Worm (Caenorhabditis elegans) whole organism, L3 larva: Measurements from ENCODE around the gene pms-2.

Experiments
- ZK546.5 ChIP-seq: sonication (generic microtip); optimal IDR thresholded peaks from 2 replicates; lab custom pipeline; 2017; ENCODE audit warnings: missing biosample characterization, missing genetic modification characterization
- aly-2 ChIP-seq: fragments of 150-350 bp; optimal IDR thresholded peaks from 2 replicates; lab custom pipeline; 2014; ENCODE audit warnings: missing biosample characterization, missing genetic modification characterization
- ceh-16 ChIP-seq: sonication (generic microtip); optimal IDR thresholded peaks from 2 replicates; lab custom pipeline; 2017; ENCODE audit warnings: missing biosample characterization, missing genetic modification characterization
- pha-4 ChIP-seq: fragments of 150-350 bp; optimal IDR thresholded peaks from 2 replicates; lab custom pipeline; 2014; ENCODE audit warnings: missing biosample characterization, missing genetic modification reagents, missing genetic modification characterization
- snpc-4 ChIP-seq: fragments of 150-350 bp; optimal IDR thresholded peaks from 2 replicates; lab custom pipeline; 2014; ENCODE audit warnings: missing biosample characterization, missing genetic modification characterization
- ztf-11 ChIP-seq: fragments of 150-350 bp; optimal IDR thresholded peaks from 2 replicates; lab custom pipeline; 2014; ENCODE audit warnings: missing biosample characterization, missing genetic modification characterization

- TF ChIP-seq ztf-11 (tag; lab: Kevin White, UChicago): no peak
- TF ChIP-seq aly-2 (tag; lab: Kevin White, UChicago): no peak
- TF ChIP-seq pha-4: no peak
- no peak for TF ChIP-seq ceh-16 (tag; lab: Kevin White, UChicago)
- no peak for TF ChIP-seq snpc-4 (tag; lab: Kevin White, UChicago)
- TF ChIP-seq ZK546.5 (tag; lab: Kevin White, UChicago): no peak
Measured at ce11 chrV:11593888-11594287, 23.5 kb upstream of the pms-2 start.
